Fruit fly (Drosophila melanogaster): ENCODE measurements around the gene Tep2.

- no peak for TF ChIP-seq psq (optimal IDR thresholded peaks at IDR 0.05)
- TF ChIP-seq h (optimal IDR thresholded peaks at IDR 0.05), result no peak
- no peak for TF ChIP-seq Myc (optimal IDR thresholded peaks at IDR 0.05)
- TF ChIP-seq Sin3A (optimal IDR thresholded peaks at IDR 0.05), result no peak
- TF ChIP-seq insv (optimal IDR thresholded peaks at IDR 0.05), result no peak
Measured at dm6 chr2L:7744739-7745138, 43.3 kb upstream of the Tep2 start, which contains the start of gene CG7214.

Measured in Kc167 (cell line).